Fruit fly (Drosophila melanogaster) whole organism, embryonic: ENCODE measurements around the gene cher.

Experiments used
- Adf1 ChIP-seq: fragments of 200-800 bp; sonication (Bioruptor generic); IDR thresholded peaks from 2 replicates; pipeline ENCODE4 v1.3.6; 2022; ENCODE audit warnings: missing biosample characterization, missing genetic modification characterization
- Atf-2 ChIP-seq: fragments of 200-800 bp; sonication (Bioruptor generic); optimal IDR thresholded peaks from 2 replicates; lab custom pipeline; 2016; ENCODE audit warnings: missing biosample characterization, missing genetic modification characterization
- Bdp1 ChIP-seq: fragments of 200-800 bp; sonication (Bioruptor generic); optimal IDR thresholded peaks from 3 replicates; lab custom pipeline; 2016; ENCODE audit warnings: missing biosample characterization, missing genetic modification characterization
- Bgb ChIP-seq: fragments of 200-800 bp; sonication (Bioruptor generic); IDR thresholded peaks from 2 replicates; pipeline ENCODE4 v1.3.6; 2022; ENCODE audit warnings: missing biosample characterization, missing genetic modification characterization; ENCODE audit not compliant: partially characterized antibody
- CG10321 ChIP-seq: fragments of 200-800 bp; sonication (Bioruptor generic); IDR thresholded peaks from 2 replicates; pipeline ENCODE4 v1.3.6; 2022; ENCODE audit warnings: missing biosample characterization, missing genetic modification characterization
- CG11085 ChIP-seq: fragments of 200-800 bp; sonication (Bioruptor generic); IDR thresholded peaks from 2 replicates; pipeline ENCODE4 v1.3.6; 2022; ENCODE audit warnings: missing biosample characterization, missing genetic modification characterization
- CG12659 ChIP-seq: fragments of 200-800 bp; sonication (Bioruptor generic); optimal IDR thresholded peaks from 3 replicates; lab custom pipeline; 2017; ENCODE audit warnings: mild to moderate bottlenecking, missing biosample characterization, missing genetic modification reagents, missing genetic modification characterization
- CG1647 ChIP-seq: fragments of 200-800 bp; sonication (Bioruptor generic); optimal IDR thresholded peaks from 3 replicates; lab custom pipeline; 2016; ENCODE audit warnings: missing biosample characterization, missing genetic modification characterization
- CG17385 ChIP-seq: fragments of 200-800 bp; sonication (Bioruptor generic); optimal IDR thresholded peaks from 3 replicates; lab custom pipeline; 2018; ENCODE audit warnings: missing biosample characterization, mild to moderate bottlenecking, missing genetic modification characterization
- CG1792 ChIP-seq: fragments of 200-800 bp; sonication (Bioruptor generic); optimal IDR thresholded peaks from 2 replicates; lab custom pipeline; 2016; ENCODE audit warnings: missing biosample characterization, missing genetic modification characterization
- CG2199 ChIP-seq: fragments of 200-800 bp; sonication (Bioruptor generic); IDR thresholded peaks from 3 replicates; pipeline ENCODE4 v1.3.6; 2022; ENCODE audit warnings: missing biosample characterization, missing genetic modification characterization
- CG31365 ChIP-seq: fragments of 200-800 bp; sonication (Bioruptor generic); optimal IDR thresholded peaks from 2 replicates; lab custom pipeline; 2018; ENCODE audit warnings: missing biosample characterization, mild to moderate bottlenecking, missing genetic modification characterization
- CG3163 ChIP-seq: fragments of 200-800 bp; sonication (Bioruptor generic); optimal IDR thresholded peaks from 3 replicates; lab custom pipeline; 2016; ENCODE audit warnings: missing biosample characterization, missing genetic modification characterization
- CG34376 ChIP-seq: fragments of 200-800 bp; sonication (Bioruptor generic); optimal IDR thresholded peaks from 2 replicates; lab custom pipeline; 2018; ENCODE audit warnings: missing biosample characterization, mild to moderate bottlenecking, missing genetic modification characterization
- CG34422 ChIP-seq: fragments of 200-800 bp; sonication (Bioruptor generic); IDR thresholded peaks from 3 replicates; pipeline ENCODE4 v1.3.6; 2022; ENCODE audit warnings: missing biosample characterization, missing genetic modification characterization
- CG5245 ChIP-seq: fragments of 200-800 bp; sonication (Bioruptor generic); optimal IDR thresholded peaks from 3 replicates; lab custom pipeline; 2016; ENCODE audit warnings: missing biosample characterization, missing genetic modification characterization
- CG6791 ChIP-seq: fragments of 200-800 bp; sonication (Bioruptor generic); IDR thresholded peaks from 3 replicates; pipeline ENCODE4 v1.3.6; 2022; ENCODE audit warnings: missing biosample characterization, missing genetic modification characterization; ENCODE audit not compliant: partially characterized antibody
- CG8924 ChIP-seq: fragments of 200-800 bp; optimal IDR thresholded peaks from 3 replicates; lab custom pipeline; 2019; ENCODE audit warnings: missing biosample characterization, mild to moderate bottlenecking, missing genetic modification characterization, moderate library complexity
- CHES-1-like ChIP-seq: fragments of 200-800 bp; sonication (Bioruptor generic); optimal IDR thresholded peaks from 2 replicates; lab custom pipeline; 2016; ENCODE audit warnings: missing biosample characterization, missing genetic modification characterization
- Gsc ChIP-seq: fragments of 200-800 bp; sonication (Bioruptor generic); IDR thresholded peaks from 2 replicates; pipeline ENCODE4 v1.3.6; 2022; ENCODE audit warnings: missing biosample characterization, missing genetic modification characterization
- HmgZ ChIP-seq: fragments of 200-800 bp; sonication (Bioruptor generic); optimal IDR thresholded peaks from 2 replicates; lab custom pipeline; 2018; ENCODE audit warnings: missing biosample characterization, mild to moderate bottlenecking, missing genetic modification characterization
- Jarid2 ChIP-seq: fragments of 200-800 bp; sonication (Bioruptor generic); optimal IDR thresholded peaks from 3 replicates; lab custom pipeline; 2017; ENCODE audit warnings: mild to moderate bottlenecking, missing biosample characterization, missing genetic modification reagents, missing genetic modification characterization
- MBD-R2 ChIP-seq: fragments of 200-800 bp; sonication (Bioruptor generic); IDR thresholded peaks from 2 replicates; pipeline ENCODE4 v1.3.6; 2022; ENCODE audit warnings: missing biosample characterization, missing genetic modification characterization
- Med ChIP-seq: fragments of 200-800 bp; sonication (Bioruptor generic); peaks from one replicate; lab custom pipeline; 2016; ENCODE audit warnings: missing biosample characterization, missing genetic modification characterization, mild to moderate bottlenecking, inconsistent platforms, moderate library complexity
- Myb ChIP-seq: fragments of 200-800 bp; sonication (Bioruptor generic); optimal IDR thresholded peaks from 2 replicates; lab custom pipeline; 2016; ENCODE audit warnings: missing biosample characterization, missing genetic modification characterization
- Scr ChIP-seq: fragments of 200-800 bp; sonication (Bioruptor generic); IDR thresholded peaks from 2 replicates; pipeline ENCODE4 v1.3.6; 2022; ENCODE audit warnings: missing biosample characterization, missing genetic modification characterization; ENCODE audit not compliant: partially characterized antibody
- az2 ChIP-seq: fragments of 200-800 bp; sonication (Bioruptor generic); optimal IDR thresholded peaks from 3 replicates; lab custom pipeline; 2016; ENCODE audit warnings: missing biosample characterization, missing genetic modification characterization
- caup ChIP-seq: fragments of 200-800 bp; sonication (Bioruptor generic); optimal IDR thresholded peaks from 3 replicates; lab custom pipeline; 2017; ENCODE audit warnings: missing biosample characterization, mild to moderate bottlenecking, missing genetic modification characterization, moderate library complexity; ENCODE audit not compliant: severe bottlenecking
- ci ChIP-seq: fragments of 200-800 bp; sonication (Bioruptor generic); IDR thresholded peaks from 3 replicates; pipeline ENCODE4 v1.3.6; 2022; ENCODE audit warnings: missing biosample characterization, missing genetic modification characterization
- crol ChIP-seq: fragments of 200-800 bp; sonication (Bioruptor generic); IDR thresholded peaks from 2 replicates; pipeline ENCODE4 v1.3.6; 2022; ENCODE audit warnings: missing biosample characterization, missing genetic modification characterization
- gcm ChIP-seq: fragments of 200-800 bp; sonication (Bioruptor generic); optimal IDR thresholded peaks from 2 replicates; lab custom pipeline; 2019; ENCODE audit warnings: missing biosample characterization, mild to moderate bottlenecking, missing genetic modification characterization, moderate library complexity
- gro ChIP-seq: fragments of 200-800 bp; sonication (Bioruptor generic); optimal IDR thresholded peaks from 2 replicates; lab custom pipeline; 2016; ENCODE audit warnings: missing biosample characterization, missing genetic modification characterization
- gsb ChIP-seq: fragments of 200-800 bp; sonication (Bioruptor generic); IDR thresholded peaks from 2 replicates; pipeline ENCODE4 v1.3.6; 2022; ENCODE audit warnings: missing biosample characterization, missing genetic modification characterization
- gt ChIP-seq: fragments of 200-800 bp; sonication (Bioruptor generic); IDR thresholded peaks from 2 replicates; pipeline ENCODE4 v1.3.6; 2022; ENCODE audit warnings: missing biosample characterization, missing genetic modification characterization
- hbn ChIP-seq: fragments of 200-800 bp; sonication (Bioruptor generic); IDR thresholded peaks from 2 replicates; pipeline ENCODE4 v1.3.6; 2022; ENCODE audit warnings: missing biosample characterization, missing genetic modification characterization; ENCODE audit not compliant: partially characterized antibody
- inv ChIP-seq: fragments of 200-800 bp; sonication (Bioruptor generic); IDR thresholded peaks from 2 replicates; pipeline ENCODE4 v1.3.6; 2022; ENCODE audit warnings: missing biosample characterization, missing genetic modification characterization; ENCODE audit not compliant: partially characterized antibody
- ken ChIP-seq: fragments of 200-800 bp; sonication (Bioruptor generic); IDR thresholded peaks from 3 replicates; pipeline ENCODE4 v1.3.6; 2022; ENCODE audit warnings: missing biosample characterization, missing genetic modification characterization
- kni ChIP-seq: fragments of 200-800 bp; sonication (Bioruptor generic); optimal IDR thresholded peaks from 3 replicates; lab custom pipeline; 2017; ENCODE audit warnings: mild to moderate bottlenecking, missing biosample characterization, missing genetic modification reagents, missing genetic modification characterization
- lab ChIP-seq: fragments of 200-800 bp; sonication (Bioruptor generic); optimal IDR thresholded peaks from 3 replicates; lab custom pipeline; 2017; ENCODE audit warnings: missing biosample characterization, missing genetic modification characterization, mild to moderate bottlenecking, moderate library complexity, missing genetic modification reagents
- nom ChIP-seq: fragments of 200-800 bp; sonication (Bioruptor generic); optimal IDR thresholded peaks from 2 replicates; lab custom pipeline; 2017; ENCODE audit warnings: missing biosample characterization, missing genetic modification characterization, mild to moderate bottlenecking, moderate library complexity, missing genetic modification reagents
- pan ChIP-seq, 4 experiments: fragments of >200 bp in 3 of 4; fragments of 200-800 bp in 1 of 4; sonication (Bioruptor generic) in 1 of 4; optimal IDR thresholded peaks in 3 of 4; IDR thresholded peaks in 1 of 4; 2 replicates each; pipeline versions ENCODE4 v1.3.6 to Lab custom; 2017 to 2022; ENCODE audit warnings: missing biosample characterization in 2 of 4, missing genetic modification characterization in 2 of 4, mixed read lengths in 1 of 4
- rib ChIP-seq: fragments of 200-800 bp; sonication (Bioruptor generic); IDR thresholded peaks from 2 replicates; pipeline ENCODE4 v1.3.6; 2022; ENCODE audit warnings: missing biosample characterization, missing genetic modification characterization
- sd ChIP-seq: fragments of 200-800 bp; sonication (Bioruptor generic); optimal IDR thresholded peaks from 3 replicates; lab custom pipeline; 2018; ENCODE audit warnings: missing biosample characterization, mild to moderate bottlenecking, missing genetic modification characterization, moderate library complexity
- sna ChIP-seq: fragments of 200-800 bp; sonication (Bioruptor generic); IDR thresholded peaks from 2 replicates; pipeline ENCODE4 v1.3.6; 2022; ENCODE audit warnings: missing biosample characterization, missing genetic modification characterization; ENCODE audit not compliant: partially characterized antibody
- sqz ChIP-seq: fragments of 200-800 bp; sonication (Bioruptor generic); optimal IDR thresholded peaks from 3 replicates; lab custom pipeline; 2018; ENCODE audit warnings: missing biosample characterization, mild to moderate bottlenecking, missing genetic modification characterization
- sr ChIP-seq: fragments of 200-800 bp; sonication (Bioruptor generic); IDR thresholded peaks from 3 replicates; pipeline ENCODE4 v1.3.6; 2022; ENCODE audit warnings: missing biosample characterization, missing genetic modification characterization
- unc-4 ChIP-seq: fragments of 200-800 bp; sonication (Bioruptor generic); IDR thresholded peaks from 2 replicates; pipeline ENCODE4 v1.3.6; 2022; ENCODE audit warnings: missing biosample characterization, missing genetic modification characterization; ENCODE audit not compliant: partially characterized antibody
- wdn ChIP-seq: fragments of 200-800 bp; sonication (Bioruptor generic); IDR thresholded peaks from 2 replicates; pipeline ENCODE4 v1.3.6; 2022; ENCODE audit warnings: missing biosample characterization, missing genetic modification characterization

cher gene

DNA sequence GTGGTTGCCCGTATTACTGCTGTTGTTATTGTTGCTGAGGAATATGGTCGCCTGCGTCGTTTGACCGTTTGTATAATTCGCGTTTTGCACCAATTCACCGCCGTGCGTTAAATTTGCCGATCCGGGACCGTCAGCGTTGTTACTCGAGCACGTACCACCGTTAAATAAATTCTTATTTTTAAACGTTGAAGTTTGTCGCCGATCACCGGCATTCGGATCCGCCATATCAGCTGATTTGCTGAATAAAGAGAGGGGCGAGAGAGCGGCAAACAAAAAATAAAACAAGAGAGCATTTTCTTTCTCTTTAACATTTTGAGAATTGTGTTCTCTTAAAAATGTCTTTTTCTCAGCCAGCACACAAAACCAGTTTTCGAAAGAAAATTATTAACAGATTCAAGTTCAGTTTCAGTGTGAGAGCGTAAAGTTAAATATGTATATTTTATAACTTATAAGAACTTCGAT, 6.2 kb downstream of the cher start (continued):
- TF ChIP-seq CG8924 (no peak), hbn (GFP tag; lab: Robert Waterston, UW) (peak; percentile 48; the same call in 1 of the 2 replicates), Atf-2 (GFP tag; lab: Kevin White, UChicago) (no peak), Bdp1 (no peak), sna (GFP tag; lab: Robert Waterston, UW) (peak; percentile 22; the same call in 1 of the 2 replicates), MBD-R2 (GFP tag; lab: Robert Waterston, UW) (peak; percentile 29; the same call in 1 of the 2 replicates), gro (GFP tag; lab: Kevin White, UChicago) (no peak), CHES-1-like (GFP tag; lab: Kevin White, UChicago) (peak; percentile 25), Med (GFP tag; lab: Kevin White, UChicago) (peak; percentile 90), sd (tag; lab: Kevin White, UChicago) (peak; percentile 21), CG1792 (GFP tag; lab: Kevin White, UChicago) (no peak), gsb (GFP tag; lab: Robert Waterston, UW) (no peak), pan (optimal IDR thresholded peaks at IDR 0.05; lab: Kevin White, UChicago) (no peak), pan (GFP tag; optimal IDR thresholded peaks at IDR 0.05 in 1 of 2, IDR thresholded peaks at IDR 0.05 in 1 of 2) (peak in 1 of 2 experiments; percentile 18), ci (peak; percentile 56; the same call in 1 of the 3 replicates), CG2199 (GFP tag; lab: Robert Waterston, UW) (0 out of 3 replicates have a peak, but pooled peaks have one; percentile 4), CG34376 (GFP tag; lab: Kevin White, UChicago) (peak; percentile 48), Scr (GFP tag; lab: Robert Waterston, UW) (peak; percentile 21; the same call in 1 of the 2 replicates), rib (GFP tag; lab: Robert Waterston, UW) (peak; percentile 44; the same call in 1 of the 2 replicates), nom (GFP tag; lab: Kevin White, UChicago) (peak; percentile 41), CG10321 (GFP tag; lab: Robert Waterston, UW) (no peak), CG11085 (GFP tag; lab: Robert Waterston, UW) (0 out of 2 replicates have a peak, but pooled peaks have one; percentile 22), CG5245 (GFP tag; lab: Kevin White, UChicago) (no peak), caup (GFP tag; lab: Kevin White, UChicago) (peak; percentile 15), CG17385 (GFP tag; lab: Kevin White, UChicago) (peak; percentile 33), gcm (GFP tag; lab: Kevin White, UChicago) (peak; percentile 38), inv (peak; percentile 39; the same call in 1 of the 2 replicates), CG1647 (GFP tag; lab: Kevin White, UChicago) (no peak), Bgb (peak; percentile 48; the same call in 1 of the 2 replicates), kni (GFP tag; lab: Kevin White, UChicago) (peak; percentile 43), Adf1 (GFP tag; lab: Robert Waterston, UW) (peak; percentile 22; the same call in 1 of the 2 replicates), az2 (GFP tag; lab: Kevin White, UChicago) (no peak), lab (peak; percentile 36), wdn (GFP tag; lab: Robert Waterston, UW) (0 out of 2 replicates have a peak, but pooled peaks have one; percentile 32), HmgZ (tag; lab: Kevin White, UChicago) (peak; percentile 14), CG12659 (GFP tag; lab: Kevin White, UChicago) (peak; percentile 36), gt (GFP tag; lab: Robert Waterston, UW) (no peak), ken (GFP tag; lab: Robert Waterston, UW) (no peak), CG31365 (tag; lab: Kevin White, UChicago) (no peak), Myb (GFP tag; lab: Kevin White, UChicago) (peak; percentile 41), sqz (GFP tag; lab: Kevin White, UChicago) (peak; percentile 20), Gsc (GFP tag; lab: Robert Waterston, UW) (no peak), unc-4 (GFP tag; lab: Robert Waterston, UW) (peak; percentile 39; the same call in 1 of the 2 replicates), CG34422 (GFP tag; lab: Robert Waterston, UW) (peak; percentile 56; the same call in 1 of the 3 replicates), sr (no peak), Jarid2 (GFP tag; lab: Kevin White, UChicago) (peak; percentile 82), crol (GFP tag; lab: Robert Waterston, UW) (no peak), CG3163 (peak; percentile 96), CG6791 (GFP tag; lab: Robert Waterston, UW) (0 out of 3 replicates have a peak, but pooled peaks have one; percentile 36)
